Fruit fly (Drosophila melanogaster): Measurements from ENCODE around the gene kst.
A peak's percentile ranks its signal among the peaks of the same experiment; 100 is the strongest.

The kst gene

DNA sequence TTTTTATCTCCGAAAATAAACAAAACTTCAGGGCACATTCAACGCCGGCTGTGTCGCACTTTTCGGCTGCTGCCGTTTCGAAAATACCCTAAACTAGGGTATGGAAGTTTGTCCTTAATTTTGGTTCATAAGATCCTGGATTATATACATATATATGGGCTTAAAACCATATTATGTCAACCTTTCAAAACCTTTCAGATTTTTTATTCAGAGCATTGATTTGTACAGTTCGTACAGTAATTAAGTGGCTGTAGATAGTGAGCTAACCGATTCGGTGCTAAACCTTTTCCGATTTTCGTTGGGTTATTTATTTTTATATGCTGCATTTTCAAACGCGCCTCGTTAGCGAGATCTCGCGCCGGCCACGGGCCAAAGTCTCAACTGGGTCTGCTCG lies 53.0 kb downstream of the kst start (continued):
- TF ChIP-seq Drgx (GFP tag; IDR thresholded peaks at IDR 0.05) (peak; percentile 21), nmo (GFP tag; optimal IDR thresholded peaks at IDR 0.05) (peak; percentile 63), CG7963 (GFP tag; IDR thresholded peaks at IDR 0.05; ENCODE audit: partially characterized antibody) (no peak), CG6765 (GFP tag; optimal IDR thresholded peaks at IDR 0.05) (no peak), Neu2 (GFP tag; optimal IDR thresholded peaks at IDR 0.05; ENCODE audit: borderline replicate concordance) (no peak), CG17568 (GFP tag; optimal IDR thresholded peaks at IDR 0.05) (no peak), CG2712 (tag; optimal IDR thresholded peaks at IDR 0.05) (peak; percentile 76), CG3163 (GFP tag; optimal IDR thresholded peaks at IDR 0.05) (no peak), CG2116 (GFP tag; optimal IDR thresholded peaks at IDR 0.05) (no peak), Xrp1 (GFP tag; IDR thresholded peaks at IDR 0.05) (peak; percentile 23; the same call in 1 of the 2 replicates), CG7556 (GFP tag; optimal IDR thresholded peaks at IDR 0.05) (peak; percentile 68), CG4328 (GFP tag; optimal IDR thresholded peaks at IDR 0.05) (no peak), NFAT (GFP tag; IDR thresholded peaks at IDR 0.05) (no peak), CG12942 (GFP tag; optimal IDR thresholded peaks at IDR 0.05) (no peak), Scr (GFP tag; IDR thresholded peaks at IDR 0.05; ENCODE audit: partially characterized antibody) (no peak), H15 (GFP tag; IDR thresholded peaks at IDR 0.05) (0 out of 3 replicates have a peak, but pooled peaks have one; percentile 20), lab (GFP tag; optimal IDR thresholded peaks at IDR 0.05) (peak; percentile 45), CG33213 (GFP tag; optimal IDR thresholded peaks at IDR 0.05) (peak; percentile 47), Hmr (GFP tag; optimal IDR thresholded peaks at IDR 0.05) (peak; percentile 33), CG3281 (GFP tag; optimal IDR thresholded peaks at IDR 0.05) (no peak), sima (GFP tag; optimal IDR thresholded peaks at IDR 0.05) (no peak), CG18011 (GFP tag; optimal IDR thresholded peaks at IDR 0.05) (no peak), chif (GFP tag; optimal IDR thresholded peaks at IDR 0.05) (no peak), CG11696 (GFP tag; IDR thresholded peaks at IDR 0.05) (no peak), Ptx1 (GFP tag; IDR thresholded peaks at IDR 0.05) (peak; percentile 43), grn (GFP tag; optimal IDR thresholded peaks at IDR 0.05) (no peak), CG9437 (GFP tag; optimal IDR thresholded peaks at IDR 0.05) (peak; percentile 27), CG6689 (GFP tag; IDR thresholded peaks at IDR 0.05) (0 out of 2 replicates have a peak, but pooled peaks have one; percentile 48), CG7745 (tag; optimal IDR thresholded peaks at IDR 0.05) (no peak), Ssrp (tag; optimal IDR thresholded peaks at IDR 0.05) (peak; percentile 29), oc (tag; optimal IDR thresholded peaks at IDR 0.05) (no peak), Asciz (GFP tag; optimal IDR thresholded peaks at IDR 0.05) (no peak), Jarid2 (GFP tag; optimal IDR thresholded peaks at IDR 0.05) (no peak), p53 (GFP tag; optimal IDR thresholded peaks at IDR 0.05) (no peak), CG6654 (GFP tag; optimal IDR thresholded peaks at IDR 0.05) (peak; percentile 39), fru (optimal IDR thresholded peaks at IDR 0.05) (no peak), exex (tag; optimal IDR thresholded peaks at IDR 0.05) (no peak), CG34376 (GFP tag; optimal IDR thresholded peaks at IDR 0.05) (no peak), CG10543 (GFP tag; optimal IDR thresholded peaks at IDR 0.05) (no peak), sim (GFP tag; IDR thresholded peaks at IDR 0.05) (no peak), pros (GFP tag; optimal IDR thresholded peaks at IDR 0.05) (no peak), tgo (GFP tag; IDR thresholded peaks at IDR 0.05) (peak; percentile 35; the same call in 1 of the 3 replicates), Sry-β (GFP tag; optimal IDR thresholded peaks at IDR 0.05) (no peak), sna (GFP tag; IDR thresholded peaks at IDR 0.05; ENCODE audit: partially characterized antibody) (no peak), CG4282 (GFP tag; optimal IDR thresholded peaks at IDR 0.05) (no peak), CG14050 (GFP tag; IDR thresholded peaks at IDR 0.05) (no peak), sens-2 (GFP tag; IDR thresholded peaks at IDR 0.05) (no peak), crp (GFP tag; optimal IDR thresholded peaks at IDR 0.05) (no peak), bowl (GFP tag; IDR thresholded peaks at IDR 0.05) (no peak), repo (GFP tag; optimal IDR thresholded peaks at IDR 0.05) (no peak), CG16863 (GFP tag; optimal IDR thresholded peaks at IDR 0.05) (no peak)
